Worm (Caenorhabditis elegans): ENCODE data around the gene R144.12.

R144.12 gene

ce11 chrIII:5025136-5025629 lies 18.4 kb upstream of the R144.12 start (continued):
- TF ChIP-seq lsl-1 (GFP tag; optimal IDR thresholded peaks at IDR 0.05) (peak; percentile 14), lag-1 (GFP tag; IDR thresholded peaks at IDR 0.05) (no peak), ztf-22 (GFP tag; optimal IDR thresholded peaks at IDR 0.05) (no peak), mel-28 (tag; optimal IDR thresholded peaks at IDR 0.05; ENCODE audit: borderline replicate concordance) (peak; percentile 37), lin-35 (GFP tag; optimal IDR thresholded peaks at IDR 0.05) (peak in 1 of 3 experiments; percentile 20), Y67H2A.10 (GFP tag; conservative IDR thresholded peaks at IDR 0.05) (peak; percentile 12; the same call in 1 of the 2 replicates), attf-6 (GFP tag; IDR thresholded peaks at IDR 0.05) (no peak), hmg-1.2 (GFP tag; IDR thresholded peaks at IDR 0.05) (peak; percentile 27; the same call in 1 of the 2 replicates), mcd-1 (GFP tag; IDR thresholded peaks at IDR 0.05) (peak; percentile 50; the same call in 1 of the 2 replicates), lin-26 (GFP tag; IDR thresholded peaks at IDR 0.05) (no peak), attf-5 (GFP tag; optimal IDR thresholded peaks at IDR 0.05) (no peak), F52B5.7 (tag; optimal IDR thresholded peaks at IDR 0.05) (peak; percentile 64), nhr-27 (tag; optimal IDR thresholded peaks at IDR 0.05) (no peak), him-1 (tag; optimal IDR thresholded peaks at IDR 0.05) (no peak), B0035.1 (tag; optimal IDR thresholded peaks at IDR 0.05) (peak; percentile 68), F57A8.1 (GFP tag; optimal IDR thresholded peaks at IDR 0.05) (no peak), ztf-18 (tag; optimal IDR thresholded peaks at IDR 0.05) (no peak), let-607 (tag; optimal IDR thresholded peaks at IDR 0.05) (peak in 1 of 2 experiments; percentile 21), nhr-80 (tag; optimal IDR thresholded peaks at IDR 0.05) (peak; percentile 9), ceh-79 (tag; optimal IDR thresholded peaks at IDR 0.05) (no peak), ceh-91 (GFP tag; IDR thresholded peaks at IDR 0.05) (0 out of 2 replicates have a peak, but pooled peaks have one; percentile 24), die-1 (tag; optimal IDR thresholded peaks at IDR 0.05) (peak; percentile 23), B0336.3 (GFP tag; IDR thresholded peaks at IDR 0.05) (no peak; the same call in none of the 2 replicates), lin-40 (tag; optimal IDR thresholded peaks at IDR 0.05) (peak; percentile 28), cebp-1 (GFP tag; IDR thresholded peaks at IDR 0.05) (no peak), cebp-1 (tag; optimal IDR thresholded peaks at IDR 0.05) (peak; percentile 49), nfya-2 (GFP tag; IDR thresholded peaks at IDR 0.05) (no peak), F39B2.1 (GFP tag; IDR thresholded peaks at IDR 0.05) (0 out of 2 replicates have a peak, but pooled peaks have one; percentile 58), ceh-27 (GFP tag; optimal IDR thresholded peaks at IDR 0.05) (no peak), atf-7 (tag; optimal IDR thresholded peaks at IDR 0.05) (peak; percentile 27), T26A5.8 (tag; optimal IDR thresholded peaks at IDR 0.05) (no peak), xnd-1 (tag; optimal IDR thresholded peaks at IDR 0.05) (no peak), nhr-179 (tag; optimal IDR thresholded peaks at IDR 0.05) (no peak), rec-8 (tag; optimal IDR thresholded peaks at IDR 0.05) (no peak), madf-10 (tag; optimal IDR thresholded peaks at IDR 0.05) (peak; percentile 43), rpc-1 (optimal IDR thresholded peaks at IDR 0.05) (no peak), rpc-1 (tag; optimal IDR thresholded peaks at IDR 0.05) (no peak), B0019.2 (GFP tag; conservative IDR thresholded peaks at IDR 0.05) (no peak), hmg-20 (GFP tag; IDR thresholded peaks at IDR 0.05) (0 out of 2 replicates have a peak, but pooled peaks have one; percentile 5), hlh-12 (tag; optimal IDR thresholded peaks at IDR 0.05) (no peak), akir-1 (GFP tag; optimal IDR thresholded peaks at IDR 0.05) (no peak), lsy-27 (tag; optimal IDR thresholded peaks at IDR 0.05; ENCODE audit: borderline replicate concordance, insufficient read depth) (no peak), snpc-1.3 (tag; optimal IDR thresholded peaks at IDR 0.05; ENCODE audit: insufficient read depth) (no peak), ztf-25 (GFP tag; IDR thresholded peaks at IDR 0.05) (no peak), ceh-40 (GFP tag; IDR thresholded peaks at IDR 0.05) (0 out of 2 replicates have a peak, but pooled peaks have one; percentile 16), rcor-1 (GFP tag; IDR thresholded peaks at IDR 0.05) (peak; percentile 57), ccch-3 (GFP tag; optimal IDR thresholded peaks at IDR 0.05) (no peak), athp-1 (tag; optimal IDR thresholded peaks at IDR 0.05) (peak; percentile 48)
